Worm (Caenorhabditis elegans) whole organism, midembryonic: ENCODE measurements around the gene C36A4.11.

Experiments used
- T22C8.4 ChIP-seq: fragments of 200-800 bp; sonication (Bioruptor generic); IDR thresholded peaks from 2 replicates; pipeline ENCODE4 v1.3.6; 2022; ENCODE audit warnings: missing genetic modification characterization, missing compliant biosample characterization
- flt-1 ChIP-seq: fragments of 200-800 bp; sonication (Bioruptor generic); IDR thresholded peaks from 2 replicates; pipeline ENCODE4 v1.3.6; 2022; ENCODE audit warnings: missing genetic modification characterization, missing compliant biosample characterization
- ref-1 ChIP-seq: fragments of 200-800 bp; sonication (Bioruptor generic); conservative IDR thresholded peaks from 2 replicates; pipeline ENCODE4 v1.3.6; 2022; ENCODE audit warnings: missing genetic modification reagents, missing genetic modification characterization, missing compliant biosample characterization

- TF ChIP-seq flt-1 (GFP tag; lab: Robert Waterston, UW) (peak; percentile 99), ref-1 (peak; percentile 70), T22C8.4 (GFP tag; lab: Robert Waterston, UW) (peak; percentile 96)
These were observed 27.1 kb downstream of the C36A4.11 start, which contains the start of gene rpl-3 for ce11 chrIII:3867378-3867904.
